Fruit fly (Drosophila melanogaster) S2 (cell line): ENCODE measurements around the gene yellow-f.

ENCODE experiments used
- CG8478 ChIP-seq: fragments of >200 bp; optimal IDR thresholded peaks from 2 replicates; lab custom pipeline; 2018
- CTCF ChIP-seq, 2 experiments: fragments of >200 bp; optimal IDR thresholded peaks; 2 replicates each; lab custom pipeline; 2018

DNA sequence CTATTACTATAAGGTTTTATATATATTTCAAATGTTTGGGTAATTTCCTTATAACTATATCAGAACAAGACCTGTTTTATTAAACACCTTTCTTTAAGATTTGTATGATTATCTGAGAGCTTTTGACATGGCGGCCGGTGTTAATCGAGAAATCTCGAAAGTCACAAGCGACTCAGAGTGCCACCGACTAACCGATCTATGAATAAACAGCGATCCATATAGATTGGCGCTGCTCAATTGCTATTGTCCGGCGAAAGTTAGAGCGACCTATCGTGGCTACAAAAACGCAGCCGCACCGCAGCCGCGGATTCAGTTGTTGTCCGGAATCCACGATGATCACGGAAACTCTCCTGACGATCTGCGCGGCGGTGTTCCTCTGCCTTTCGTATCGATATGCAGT is 29.5 kb downstream of the yellow-f start, which contains the start of gene Cyp304a1:
- TF ChIP-seq CG8478 (lab: Kevin White, UChicago) (no peak), CTCF (optimal IDR thresholded peaks at IDR 0.05; lab: Kevin White, UChicago) (no peak)
